Worm (Caenorhabditis elegans): ENCODE measurements around the gene F38A1.8.
A peak's percentile ranks its signal among the peaks of the same experiment; 100 is the strongest.

DNA sequence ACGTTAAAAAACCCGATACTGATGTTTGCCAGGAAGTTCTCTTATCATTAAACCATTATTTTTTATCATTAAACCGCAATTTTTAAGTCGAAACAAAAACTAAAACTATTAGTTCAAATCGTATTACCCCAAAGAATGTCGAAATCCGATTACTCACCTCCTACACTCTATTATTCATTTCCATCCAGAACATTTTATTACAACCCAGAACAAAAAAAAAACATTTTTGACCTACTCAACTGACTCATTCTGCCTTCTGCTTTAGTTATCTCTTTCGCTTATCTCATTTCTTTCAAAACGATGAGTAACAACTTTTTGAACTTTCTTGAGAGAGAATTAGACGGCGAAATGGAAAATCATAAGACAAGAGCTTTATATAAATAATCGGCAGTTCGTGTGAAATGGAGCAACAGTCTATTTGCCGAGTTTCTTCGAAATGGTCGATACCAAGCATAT lies 10.9 kb downstream of the F38A1.8 start, which contains the start of gene W09G12.7:
- TF ChIP-seq zag-1 (tag; optimal IDR thresholded peaks at IDR 0.05) (no peak), F13H6.1 (tag; optimal IDR thresholded peaks at IDR 0.05) (no peak), ceh-82 (tag; optimal IDR thresholded peaks at IDR 0.05) (no peak), fos-1 (tag; optimal IDR thresholded peaks at IDR 0.05) (peak; percentile 72), unc-39 (tag; optimal IDR thresholded peaks at IDR 0.05) (no peak)
